Fruit fly (Drosophila melanogaster) whole organism, embryonic: Measurements from ENCODE around the gene gpp.

ENCODE experiments used
- Bdp1 ChIP-seq: fragments of 200-800 bp; sonication (Bioruptor generic); optimal IDR thresholded peaks from 3 replicates; lab custom pipeline; 2016; ENCODE audit warnings: missing biosample characterization, missing genetic modification characterization
- Bgb ChIP-seq: fragments of 200-800 bp; sonication (Bioruptor generic); IDR thresholded peaks from 2 replicates; pipeline ENCODE4 v1.3.6; 2022; ENCODE audit warnings: missing biosample characterization, missing genetic modification characterization; ENCODE audit not compliant: partially characterized antibody
- CG10321 ChIP-seq: fragments of 200-800 bp; sonication (Bioruptor generic); IDR thresholded peaks from 2 replicates; pipeline ENCODE4 v1.3.6; 2022; ENCODE audit warnings: missing biosample characterization, missing genetic modification characterization
- CG12219 ChIP-seq: fragments of 200-800 bp; sonication (Bioruptor generic); optimal IDR thresholded peaks from 3 replicates; lab custom pipeline; 2018; ENCODE audit warnings: missing biosample characterization, mild to moderate bottlenecking, missing genetic modification characterization
- CG12659 ChIP-seq: fragments of 200-800 bp; sonication (Bioruptor generic); optimal IDR thresholded peaks from 3 replicates; lab custom pipeline; 2017; ENCODE audit warnings: mild to moderate bottlenecking, missing biosample characterization, missing genetic modification reagents, missing genetic modification characterization
- CG12769 ChIP-seq: fragments of 200-800 bp; sonication (Bioruptor generic); optimal IDR thresholded peaks from 2 replicates; lab custom pipeline; 2019; ENCODE audit warnings: missing biosample characterization, mild to moderate bottlenecking, missing genetic modification characterization, moderate library complexity
- CG13123 ChIP-seq: fragments of 200-800 bp; sonication (Bioruptor generic); optimal IDR thresholded peaks from 2 replicates; lab custom pipeline; 2016; ENCODE audit warnings: missing biosample characterization, missing genetic modification characterization
- CG13296 ChIP-seq: fragments of 200-800 bp; sonication (Bioruptor generic); optimal IDR thresholded peaks from 3 replicates; lab custom pipeline; 2018; ENCODE audit warnings: missing biosample characterization, mild to moderate bottlenecking, missing genetic modification characterization
- CG1832 ChIP-seq: fragments of 200-800 bp; sonication (Bioruptor generic); optimal IDR thresholded peaks from 2 replicates; lab custom pipeline; 2017; ENCODE audit warnings: missing biosample characterization, mild to moderate bottlenecking, missing genetic modification characterization, inconsistent platforms
- CG2199 ChIP-seq: fragments of 200-800 bp; sonication (Bioruptor generic); IDR thresholded peaks from 3 replicates; pipeline ENCODE4 v1.3.6; 2022; ENCODE audit warnings: missing biosample characterization, missing genetic modification characterization
- CG3407 ChIP-seq: fragments of 200-800 bp; sonication (Bioruptor generic); optimal IDR thresholded peaks from 2 replicates; lab custom pipeline; 2018; ENCODE audit warnings: missing biosample characterization, mild to moderate bottlenecking, missing genetic modification characterization
- CG43689 ChIP-seq: fragments of 200-800 bp; sonication (Bioruptor generic); IDR thresholded peaks from 2 replicates; pipeline ENCODE4 v1.3.6; 2022; ENCODE audit warnings: missing biosample characterization, missing genetic modification characterization
- CG8765 ChIP-seq: fragments of 200-800 bp; sonication (Bioruptor generic); IDR thresholded peaks from 2 replicates; pipeline ENCODE4 v1.3.6; 2022; ENCODE audit warnings: missing biosample characterization, missing genetic modification characterization
- CG9215 ChIP-seq: fragments of 200-800 bp; sonication (Bioruptor generic); IDR thresholded peaks from 2 replicates; pipeline ENCODE4 v1.3.6; 2022; ENCODE audit warnings: missing biosample characterization, missing genetic modification characterization
- Fer3 ChIP-seq: fragments of 200-800 bp; sonication (Bioruptor generic); optimal IDR thresholded peaks from 2 replicates; lab custom pipeline; 2018; ENCODE audit warnings: missing biosample characterization, mild to moderate bottlenecking, missing genetic modification characterization, moderate library complexity
- Gsc ChIP-seq: fragments of 200-800 bp; sonication (Bioruptor generic); IDR thresholded peaks from 2 replicates; pipeline ENCODE4 v1.3.6; 2022; ENCODE audit warnings: missing biosample characterization, missing genetic modification characterization
- Hr78 ChIP-seq, 2 experiments: fragments of 200-800 bp in 1 of 2; fragments of >200 bp in 1 of 2; sonication (Bioruptor generic) in 1 of 2; optimal IDR thresholded peaks; 2 replicates each; lab custom pipeline; 2017 to 2019; ENCODE audit warnings: missing biosample characterization in 2 of 2, missing genetic modification characterization in 2 of 2, mild to moderate bottlenecking in 1 of 2, moderate library complexity in 1 of 2
- Med ChIP-seq: fragments of 200-800 bp; sonication (Bioruptor generic); peaks from one replicate; lab custom pipeline; 2016; ENCODE audit warnings: missing biosample characterization, missing genetic modification characterization, mild to moderate bottlenecking, inconsistent platforms, moderate library complexity
- Nf-YA ChIP-seq: fragments of 200-800 bp; sonication (Bioruptor generic); IDR thresholded peaks from 2 replicates; pipeline ENCODE4 v1.3.6; 2022; ENCODE audit warnings: missing biosample characterization, missing genetic modification characterization
- Pdp1 ChIP-seq, 2 experiments: fragments of 200-800 bp; sonication (Bioruptor generic); optimal IDR thresholded peaks; 3 replicates each; lab custom pipeline; 2016; ENCODE audit warnings: missing biosample characterization in 2 of 2, missing genetic modification characterization in 2 of 2, mild to moderate bottlenecking in 1 of 2, moderate library complexity in 1 of 2
- Six4 ChIP-seq: fragments of 200-800 bp; sonication (Bioruptor generic); optimal IDR thresholded peaks from 2 replicates; lab custom pipeline; 2016; ENCODE audit warnings: missing biosample characterization, missing genetic modification characterization
- Tbp ChIP-seq: fragments of >200 bp; optimal IDR thresholded peaks from 2 replicates; lab custom pipeline; 2018; ENCODE audit warnings: missing biosample characterization, missing genetic modification characterization
- bbx ChIP-seq: fragments of 200-800 bp; sonication (Bioruptor generic); IDR thresholded peaks from 2 replicates; pipeline ENCODE4 v1.3.6; 2022; ENCODE audit warnings: missing biosample characterization, missing genetic modification characterization; ENCODE audit not compliant: partially characterized antibody
- cad ChIP-seq: fragments of >200 bp; optimal IDR thresholded peaks from 2 replicates; lab custom pipeline; 2017; ENCODE audit warnings: missing biosample characterization, missing genetic modification characterization
- crol ChIP-seq: fragments of 200-800 bp; sonication (Bioruptor generic); IDR thresholded peaks from 2 replicates; pipeline ENCODE4 v1.3.6; 2022; ENCODE audit warnings: missing biosample characterization, missing genetic modification characterization
- p53 ChIP-seq: fragments of 200-800 bp; sonication (Bioruptor generic); optimal IDR thresholded peaks from 2 replicates; lab custom pipeline; 2016; ENCODE audit warnings: missing biosample characterization, missing genetic modification characterization
- pros ChIP-seq: fragments of 200-800 bp; sonication (Bioruptor generic); optimal IDR thresholded peaks from 3 replicates; lab custom pipeline; 2019; ENCODE audit warnings: missing biosample characterization, mild to moderate bottlenecking, missing genetic modification characterization, moderate library complexity
- sens ChIP-seq: fragments of 200-800 bp; sonication (Bioruptor generic); peaks from one replicate; lab custom pipeline; 2016; ENCODE audit warnings: missing biosample characterization, missing genetic modification characterization
- sens-2 ChIP-seq: fragments of 200-800 bp; sonication (Bioruptor generic); IDR thresholded peaks from 2 replicates; pipeline ENCODE4 v1.3.6; 2022; ENCODE audit warnings: missing biosample characterization, missing genetic modification characterization
- seq ChIP-seq: fragments of 200-800 bp; sonication (Bioruptor generic); IDR thresholded peaks from 2 replicates; pipeline ENCODE4 v1.3.6; 2022; ENCODE audit warnings: missing biosample characterization, missing genetic modification characterization
- sisA ChIP-seq: fragments of 200-800 bp; sonication (Bioruptor generic); IDR thresholded peaks from 2 replicates; pipeline ENCODE4 v1.3.6; 2022; ENCODE audit warnings: missing biosample characterization, missing genetic modification characterization
- so ChIP-seq: fragments of 200-800 bp; sonication (Bioruptor generic); IDR thresholded peaks from 3 replicates; pipeline ENCODE4 v1.3.6; 2022; ENCODE audit warnings: missing biosample characterization, missing genetic modification characterization
- sug ChIP-seq: fragments of 200-800 bp; optimal IDR thresholded peaks from 2 replicates; lab custom pipeline; 2019; ENCODE audit warnings: missing biosample characterization, mild to moderate bottlenecking, missing genetic modification characterization, moderate library complexity
- tll ChIP-seq, 2 experiments: fragments of 200-800 bp in 1 of 2; fragments of >200 bp in 1 of 2; sonication (Bioruptor generic) in 1 of 2; optimal IDR thresholded peaks; 2 replicates each; lab custom pipeline; 2017 to 2019; ENCODE audit warnings: missing biosample characterization in 2 of 2, missing genetic modification characterization in 2 of 2, mild to moderate bottlenecking in 1 of 2, moderate library complexity in 1 of 2
- ttk ChIP-seq: fragments of 200-800 bp; sonication (Bioruptor generic); IDR thresholded peaks from 2 replicates; pipeline ENCODE4 v2.1.2; 2022; ENCODE audit warnings: missing biosample characterization, missing genetic modification characterization
- vvl ChIP-seq: fragments of 200-800 bp; sonication (Bioruptor generic); IDR thresholded peaks from 2 replicates; pipeline ENCODE4 v1.3.6; 2022; ENCODE audit warnings: missing biosample characterization, missing genetic modification characterization
- z ChIP-seq: fragments of 200-800 bp; sonication (Bioruptor generic); IDR thresholded peaks from 3 replicates; pipeline ENCODE4 v1.3.6; 2022; ENCODE audit warnings: missing biosample characterization, missing genetic modification characterization

The gpp gene

DNA sequence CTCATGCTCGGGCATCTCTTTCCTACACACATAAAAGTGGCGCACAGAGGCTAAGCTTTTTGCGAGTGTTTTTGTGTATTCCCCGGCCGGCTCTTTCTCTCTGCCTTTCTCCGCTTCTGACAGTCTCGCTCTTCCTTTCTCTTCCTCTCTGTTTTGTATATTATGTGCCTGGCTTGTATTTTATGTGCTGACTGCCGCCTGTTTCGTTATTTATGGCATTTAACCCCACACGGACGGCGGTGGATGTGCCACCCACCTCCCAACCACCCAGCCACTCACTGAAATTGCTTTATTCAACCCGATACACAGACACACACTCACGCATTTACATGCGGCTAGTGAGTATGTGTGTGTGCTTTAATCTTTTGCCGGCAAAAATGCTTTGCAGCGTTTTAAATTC lies 13.3 kb downstream of the gpp start (continued):
- TF ChIP-seq sug (tag; lab: Kevin White, UChicago) (peak; percentile 21), CG3407 (GFP tag; lab: Kevin White, UChicago) (no peak), Six4 (no peak), CG12219 (GFP tag; lab: Kevin White, UChicago) (no peak), CG13123 (GFP tag; lab: Kevin White, UChicago) (no peak), ttk (no peak), sisA (GFP tag; lab: Robert Waterston, UW) (no peak), pros (GFP tag; lab: Kevin White, UChicago) (peak; percentile 38), sens-2 (GFP tag; lab: Robert Waterston, UW) (no peak), Nf-YA (GFP tag; lab: Robert Waterston, UW) (no peak), p53 (GFP tag; lab: Kevin White, UChicago) (no peak), so (GFP tag; lab: Robert Waterston, UW) (0 out of 3 replicates have a peak, but pooled peaks have one; percentile 41), seq (GFP tag; lab: Robert Waterston, UW) (no peak), CG2199 (GFP tag; lab: Robert Waterston, UW) (no peak), CG13296 (no peak), CG12769 (tag; lab: Kevin White, UChicago) (peak; percentile 60), Fer3 (tag; lab: Kevin White, UChicago) (no peak), CG12659 (no peak), Bdp1 (GFP tag; lab: Kevin White, UChicago) (no peak), Gsc (GFP tag; lab: Robert Waterston, UW) (no peak), Tbp (GFP tag; lab: Kevin White, UChicago) (no peak)

DNA sequence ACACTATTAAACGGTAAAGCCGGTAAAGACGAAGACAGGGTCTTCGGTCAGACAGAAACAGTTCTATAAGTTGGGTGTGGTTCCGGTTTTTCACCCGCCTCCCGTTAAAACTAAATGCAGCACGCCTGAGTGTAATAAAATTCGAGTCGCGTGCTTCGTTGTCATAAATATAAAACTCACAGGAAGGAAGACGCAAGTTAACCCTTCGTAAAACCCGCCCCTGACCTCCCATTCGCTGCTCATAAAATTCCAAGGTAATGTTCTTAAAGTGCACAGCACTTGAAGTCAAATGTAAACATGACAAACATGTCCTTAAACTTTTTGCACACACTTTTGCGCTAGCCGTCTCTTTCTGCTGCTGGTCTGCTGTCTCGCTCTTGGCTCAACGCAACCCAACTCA lies 14.6 kb downstream of the gpp start:
- peak; percentile 78 for TF ChIP-seq cad (GFP tag; lab: Kevin White, UChicago)
- peak; percentile 45 for TF ChIP-seq Med (GFP tag; lab: Kevin White, UChicago)
- peak in 1 of 2 experiments; percentile 72 for TF ChIP-seq tll (GFP tag; optimal IDR thresholded peaks at IDR 0.05; lab: Kevin White, UChicago)
- TF ChIP-seq CG8765: no peak

- TF ChIP-seq CG10321 (GFP tag; lab: Robert Waterston, UW) (peak; percentile 25; the same call in 1 of the 2 replicates), bbx (GFP tag; lab: Robert Waterston, UW) (no peak), Pdp1 (GFP tag; optimal IDR thresholded peaks at IDR 0.05; lab: Kevin White, UChicago) (peak in 1 of 2 experiments; percentile 77), CG1832 (GFP tag; lab: Kevin White, UChicago) (peak; percentile 38), z (GFP tag; lab: Robert Waterston, UW) (0 out of 3 replicates have a peak, but pooled peaks have one; percentile 9), Hr78 (GFP tag; optimal IDR thresholded peaks at IDR 0.05; lab: Kevin White, UChicago) (peak in 1 of 2 experiments; percentile 66), sens (GFP tag; lab: Kevin White, UChicago) (peak; percentile 63), CG43689 (GFP tag; lab: Robert Waterston, UW) (no peak), vvl (GFP tag; lab: Robert Waterston, UW) (peak; percentile 55), CG9215 (no peak), crol (GFP tag; lab: Robert Waterston, UW) (peak; percentile 24; the same call in 1 of the 2 replicates), Bgb (GFP tag; lab: Robert Waterston, UW) (0 out of 2 replicates have a peak, but pooled peaks have one; percentile 15)
Observed at dm6 chr3R:6421712-6422141, 15.1 kb downstream of the gpp start.
